Fruit fly (Drosophila melanogaster) whole organism, prepupa: ENCODE results near the gene CG14400.

Experiments
- Blimp-1 ChIP-seq: fragments of 200-800 bp; sonication (Bioruptor generic); optimal IDR thresholded peaks from 3 replicates; lab custom pipeline; 2017; ENCODE audit warnings: missing biosample characterization, missing genetic modification characterization, mild to moderate bottlenecking, moderate library complexity, missing genetic modification reagents
- CG10631 ChIP-seq: fragments of 200-800 bp; sonication (Bioruptor generic); optimal IDR thresholded peaks from 2 replicates; lab custom pipeline; 2016; ENCODE audit warnings: missing biosample characterization, missing genetic modification characterization
- CG10669 ChIP-seq: fragments of 200-800 bp; sonication (Bioruptor generic); optimal IDR thresholded peaks from 3 replicates; lab custom pipeline; 2018; ENCODE audit warnings: missing biosample characterization, mild to moderate bottlenecking, missing genetic modification characterization, moderate library complexity
- CG11294 ChIP-seq: fragments of 200-800 bp; sonication (Bioruptor generic); IDR thresholded peaks from 2 replicates; pipeline ENCODE4 v1.3.6; 2022; ENCODE audit warnings: missing biosample characterization, missing genetic modification characterization
- CG11762 ChIP-seq: fragments of 200-800 bp; sonication (Bioruptor generic); optimal IDR thresholded peaks from 3 replicates; lab custom pipeline; 2016; ENCODE audit warnings: missing biosample characterization, missing genetic modification characterization; ENCODE audit not compliant: insufficient read depth
- CG15336 ChIP-seq: fragments of 200-800 bp; sonication (Bioruptor generic); IDR thresholded peaks from 2 replicates; pipeline ENCODE4 v1.3.6; 2022; ENCODE audit warnings: missing biosample characterization, missing genetic modification characterization
- CG1621 ChIP-seq: fragments of 200-800 bp; sonication (Bioruptor generic); optimal IDR thresholded peaks from 3 replicates; lab custom pipeline; 2018; ENCODE audit warnings: missing biosample characterization, mild to moderate bottlenecking, missing genetic modification characterization
- CG16779 ChIP-seq: fragments of 200-800 bp; sonication (Bioruptor generic); optimal IDR thresholded peaks from 3 replicates; lab custom pipeline; 2017; ENCODE audit warnings: missing biosample characterization, mild to moderate bottlenecking, missing genetic modification characterization
- CG6163 ChIP-seq: fragments of 200-800 bp; sonication (Bioruptor generic); IDR thresholded peaks from 3 replicates; pipeline ENCODE4 v1.3.6; 2022; ENCODE audit warnings: missing biosample characterization, missing genetic modification characterization
- CG6276 ChIP-seq: fragments of 200-800 bp; sonication (Bioruptor generic); optimal IDR thresholded peaks from 2 replicates; lab custom pipeline; 2017; ENCODE audit warnings: missing biosample characterization, mild to moderate bottlenecking, missing genetic modification characterization
- CG6808 ChIP-seq: fragments of 200-800 bp; sonication (Bioruptor generic); optimal IDR thresholded peaks from 3 replicates; lab custom pipeline; 2017; ENCODE audit warnings: missing biosample characterization, missing genetic modification characterization, mild to moderate bottlenecking, moderate library complexity, missing genetic modification reagents
- CG6854 ChIP-seq: fragments of 200-800 bp; sonication (Bioruptor generic); optimal IDR thresholded peaks from 2 replicates; lab custom pipeline; 2017; ENCODE audit warnings: missing biosample characterization, mild to moderate bottlenecking, missing genetic modification characterization
- CG7368 ChIP-seq: fragments of 200-800 bp; sonication (Bioruptor generic); optimal IDR thresholded peaks from 3 replicates; lab custom pipeline; 2016; ENCODE audit warnings: missing biosample characterization, missing genetic modification characterization
- CG8632 ChIP-seq: fragments of 200-800 bp; sonication (Bioruptor generic); optimal IDR thresholded peaks from 3 replicates; lab custom pipeline; 2016; ENCODE audit warnings: missing biosample characterization, missing genetic modification characterization
- CG9139 ChIP-seq: fragments of 200-800 bp; sonication (Bioruptor generic); optimal IDR thresholded peaks from 3 replicates; lab custom pipeline; 2017; ENCODE audit warnings: missing biosample characterization, mild to moderate bottlenecking, missing genetic modification characterization
- Eip75B ChIP-seq: fragments of 200-800 bp; sonication (Bioruptor generic); optimal IDR thresholded peaks from 3 replicates; lab custom pipeline; 2016; ENCODE audit warnings: missing biosample characterization, missing genetic modification characterization
- Eip78C ChIP-seq: fragments of 200-800 bp; sonication (Bioruptor generic); peaks from one replicate; lab custom pipeline; 2016; ENCODE audit warnings: missing biosample characterization, missing genetic modification characterization
- Hr39 ChIP-seq: fragments of 200-800 bp; sonication (Bioruptor generic); optimal IDR thresholded peaks from 2 replicates; lab custom pipeline; 2016; ENCODE audit warnings: missing biosample characterization, missing genetic modification characterization
- Hr4 ChIP-seq: fragments of 200-800 bp; sonication (Bioruptor generic); optimal IDR thresholded peaks from 3 replicates; lab custom pipeline; 2016; ENCODE audit warnings: missing biosample characterization, missing genetic modification characterization
- Lpt ChIP-seq: fragments of 200-800 bp; sonication (Bioruptor generic); optimal IDR thresholded peaks from 3 replicates; lab custom pipeline; 2016; ENCODE audit warnings: missing biosample characterization, missing genetic modification characterization
- OdsH ChIP-seq: fragments of 200-800 bp; sonication (Bioruptor generic); optimal IDR thresholded peaks from 3 replicates; lab custom pipeline; 2016; ENCODE audit warnings: missing biosample characterization, missing genetic modification characterization
- Smox ChIP-seq: fragments of 200-800 bp; sonication (Bioruptor generic); optimal IDR thresholded peaks from 3 replicates; lab custom pipeline; 2016; ENCODE audit warnings: missing biosample characterization, missing genetic modification characterization
- achi ChIP-seq: fragments of 200-800 bp; sonication (Bioruptor generic); optimal IDR thresholded peaks from 3 replicates; lab custom pipeline; 2016; ENCODE audit warnings: missing biosample characterization, missing genetic modification characterization
- cyc ChIP-seq: fragments of 200-800 bp; sonication (Bioruptor generic); optimal IDR thresholded peaks from 3 replicates; lab custom pipeline; 2016; ENCODE audit warnings: missing biosample characterization, missing genetic modification characterization
- dsx ChIP-seq: fragments of 200-800 bp; optimal IDR thresholded peaks from 3 replicates; lab custom pipeline; 2019; ENCODE audit warnings: missing biosample characterization, mild to moderate bottlenecking, missing genetic modification characterization, moderate library complexity; ENCODE audit not compliant: poor library complexity, severe bottlenecking
- eg ChIP-seq: fragments of 200-800 bp; sonication (Bioruptor generic); IDR thresholded peaks from 3 replicates; pipeline ENCODE4 v1.3.6; 2022; ENCODE audit warnings: missing biosample characterization, missing genetic modification characterization
- esn ChIP-seq: fragments of 200-800 bp; sonication (Bioruptor generic); optimal IDR thresholded peaks from 2 replicates; lab custom pipeline; 2016; ENCODE audit warnings: missing biosample characterization, mild to moderate bottlenecking, missing genetic modification characterization, moderate library complexity
- fd59A ChIP-seq: fragments of 200-800 bp; sonication (Bioruptor generic); optimal IDR thresholded peaks from 2 replicates; lab custom pipeline; 2017; ENCODE audit warnings: missing biosample characterization, mild to moderate bottlenecking, missing genetic modification characterization, missing genetic modification reagents
- fkh ChIP-seq: fragments of 200-800 bp; sonication (Bioruptor generic); optimal IDR thresholded peaks from 3 replicates; lab custom pipeline; 2017; ENCODE audit warnings: missing biosample characterization, mild to moderate bottlenecking, missing genetic modification characterization, moderate library complexity
- lz ChIP-seq: fragments of 200-800 bp; sonication (Bioruptor generic); optimal IDR thresholded peaks from 3 replicates; lab custom pipeline; 2016; ENCODE audit warnings: missing biosample characterization, missing genetic modification characterization
- net ChIP-seq: fragments of 200-800 bp; sonication (Bioruptor generic); optimal IDR thresholded peaks from 3 replicates; lab custom pipeline; 2016; ENCODE audit warnings: missing biosample characterization, missing genetic modification characterization
- salr ChIP-seq, 2 experiments: fragments of 200-800 bp; sonication (Bioruptor generic); optimal IDR thresholded peaks; 3 replicates each; lab custom pipeline; 2016 to 2018; ENCODE audit warnings: missing biosample characterization in 2 of 2, missing genetic modification characterization in 2 of 2, mild to moderate bottlenecking in 1 of 2
- spab ChIP-seq: fragments of 200-800 bp; sonication (Bioruptor generic); optimal IDR thresholded peaks from 2 replicates; lab custom pipeline; 2017; ENCODE audit warnings: missing biosample characterization, mild to moderate bottlenecking, missing genetic modification characterization, missing genetic modification reagents
- ss ChIP-seq, 2 experiments: fragments of 200-800 bp; sonication (Bioruptor generic); optimal IDR thresholded peaks; 2 replicates in 1 of 2; 3 replicates in 1 of 2; lab custom pipeline; 2017 to 2018; ENCODE audit warnings: mild to moderate bottlenecking in 2 of 2, missing biosample characterization in 2 of 2, missing genetic modification characterization in 2 of 2, moderate library complexity in 1 of 2
- svp ChIP-seq: fragments of 200-800 bp; sonication (Bioruptor generic); peaks from one replicate; lab custom pipeline; 2016; ENCODE audit warnings: missing biosample characterization, missing genetic modification characterization
- topi ChIP-seq: fragments of 200-800 bp; sonication (Bioruptor generic); optimal IDR thresholded peaks from 3 replicates; lab custom pipeline; 2016; ENCODE audit warnings: missing biosample characterization, missing genetic modification characterization
- vri ChIP-seq: fragments of 200-800 bp; sonication (Bioruptor generic); optimal IDR thresholded peaks from 3 replicates; lab custom pipeline; 2016; ENCODE audit warnings: missing biosample characterization, mild to moderate bottlenecking, missing genetic modification characterization

The CG14400 gene

dm6 chr2L:20827045-20827444 lies 30.6 kb downstream of the CG14400 start:
- no peak for TF ChIP-seq vri (GFP tag; lab: Kevin White, UChicago)

- TF ChIP-seq Hr4: no peak
- no peak for TF ChIP-seq Hr39 (GFP tag; lab: Kevin White, UChicago)
- TF ChIP-seq Blimp-1 (GFP tag; lab: Kevin White, UChicago): no peak
- no peak for TF ChIP-seq CG1621 (tag; lab: Kevin White, UChicago)
- no peak for TF ChIP-seq CG11294 (GFP tag; lab: Robert Waterston, UW)
- no peak for TF ChIP-seq CG11762 (GFP tag; lab: Kevin White, UChicago)
- no peak for TF ChIP-seq Eip78C (GFP tag; lab: Kevin White, UChicago)
- no peak for TF ChIP-seq topi (GFP tag; lab: Kevin White, UChicago)
- TF ChIP-seq CG6163: no peak
- TF ChIP-seq achi (GFP tag; lab: Kevin White, UChicago): no peak
- TF ChIP-seq CG10631 (GFP tag; lab: Kevin White, UChicago): no peak
- TF ChIP-seq CG7368 (GFP tag; lab: Kevin White, UChicago): no peak
- TF ChIP-seq Lpt (GFP tag; lab: Kevin White, UChicago): no peak
- no peak for TF ChIP-seq CG10669 (GFP tag; lab: Kevin White, UChicago)
- no peak for TF ChIP-seq dsx (GFP tag; lab: Kevin White, UChicago)
- no peak for TF ChIP-seq CG16779 (tag; lab: Kevin White, UChicago)
- no peak for TF ChIP-seq Eip75B
- TF ChIP-seq, all 60 proteins: peak for 0
Measured at dm6 chr2L:20826226-20826625, 31.5 kb downstream of the CG14400 start.

- TF ChIP-seq CG1621 (tag; lab: Kevin White, UChicago): peak; percentile 41
- no peak for TF ChIP-seq CG6276 (GFP tag; lab: Kevin White, UChicago)
- peak; percentile 3 for TF ChIP-seq CG10631 (GFP tag; lab: Kevin White, UChicago)
- TF ChIP-seq CG16779 (tag; lab: Kevin White, UChicago): no peak
- TF ChIP-seq esn (GFP tag; lab: Kevin White, UChicago): no peak
- no peak for TF ChIP-seq OdsH (GFP tag; lab: Kevin White, UChicago)
- TF ChIP-seq salr (GFP tag; optimal IDR thresholded peaks at IDR 0.05; lab: Kevin White, UChicago): no peak
- TF ChIP-seq CG6808 (GFP tag; lab: Kevin White, UChicago): peak; percentile 32
- TF ChIP-seq spab (GFP tag; lab: Kevin White, UChicago): no peak
- no peak for TF ChIP-seq fkh (GFP tag; lab: Kevin White, UChicago)
- no peak for TF ChIP-seq cyc (GFP tag; lab: Kevin White, UChicago)
- TF ChIP-seq CG7368 (GFP tag; lab: Kevin White, UChicago): no peak
- TF ChIP-seq dsx (GFP tag; lab: Kevin White, UChicago): peak; percentile 4
- peak; percentile 83 for TF ChIP-seq svp (GFP tag; lab: Kevin White, UChicago)
- TF ChIP-seq CG9139 (GFP tag; lab: Kevin White, UChicago): peak; percentile 21
- no peak for TF ChIP-seq Smox
- peak; percentile 38; the same call in 2 of the 3 replicates for TF ChIP-seq eg (GFP tag; lab: Robert Waterston, UW)
- no peak for TF ChIP-seq fd59A
- TF ChIP-seq CG6854 (GFP tag; lab: Kevin White, UChicago): peak; percentile 20
- peak; percentile 38 to 53 for TF ChIP-seq ss (GFP tag; optimal IDR thresholded peaks at IDR 0.05; lab: Kevin White, UChicago)
- TF ChIP-seq CG8632 (GFP tag; lab: Kevin White, UChicago): no peak
- TF ChIP-seq CG15336 (GFP tag; lab: Robert Waterston, UW): 0 out of 2 replicates have a peak, but pooled peaks have one; percentile 12
- TF ChIP-seq lz (GFP tag; lab: Kevin White, UChicago): no peak
- no peak for TF ChIP-seq net (GFP tag; lab: Kevin White, UChicago)
Measured at dm6 chr2L:20825265-20825664, 32.4 kb downstream of the CG14400 start.
